Fruit fly (Drosophila melanogaster): ENCODE data around the gene amd.
A peak's percentile ranks its signal among the peaks of the same experiment; 100 is the strongest.

amd gene

DNA sequence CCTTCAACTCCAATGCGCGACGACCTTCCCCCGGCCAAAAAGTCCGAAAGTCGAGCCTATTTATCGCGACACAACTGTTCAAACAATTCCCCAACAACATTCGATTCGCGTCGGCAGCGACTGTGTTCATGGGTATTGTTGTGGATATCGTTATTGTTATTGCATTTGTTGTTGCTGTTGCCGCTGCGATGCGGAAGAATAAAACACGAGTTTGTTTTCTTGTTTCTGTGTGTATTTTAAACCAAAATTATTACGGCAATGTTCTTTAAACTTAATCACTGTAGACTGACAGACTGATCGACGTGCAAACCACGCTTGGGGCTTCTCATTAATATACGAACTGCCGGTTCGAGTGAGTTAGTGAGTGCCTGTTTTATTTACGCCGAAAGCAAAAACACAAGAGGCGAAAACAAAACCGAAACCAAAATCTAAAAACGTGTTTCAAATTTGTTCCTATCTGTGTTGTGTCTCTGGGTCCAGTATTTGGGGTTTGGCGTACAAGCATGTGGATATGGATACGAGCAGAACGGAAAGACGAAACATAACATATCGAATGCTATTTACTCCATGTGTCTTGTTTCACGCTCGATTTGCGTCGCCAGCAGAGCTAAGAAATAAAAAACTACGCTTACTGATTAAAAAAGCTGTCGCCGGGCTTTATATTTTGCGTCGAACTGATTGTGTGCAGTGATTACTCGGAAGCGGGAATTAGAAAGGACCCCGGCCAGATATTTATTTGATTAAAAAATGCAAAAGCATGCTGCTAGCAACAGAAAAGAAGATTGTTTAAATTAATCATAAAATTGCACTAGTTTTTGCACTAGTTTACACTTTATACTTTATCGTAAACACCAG, 49.8 kb downstream of the amd start (continued):
- TF ChIP-seq CG15073 (GFP tag; optimal IDR thresholded peaks at IDR 0.05) (peak; percentile 94), Hmx (GFP tag; optimal IDR thresholded peaks at IDR 0.05) (no peak), mirr (GFP tag; optimal IDR thresholded peaks at IDR 0.05) (peak; percentile 51), rib (GFP tag; IDR thresholded peaks at IDR 0.05) (0 out of 2 replicates have a peak, but pooled peaks have one; percentile 29), sens-2 (GFP tag; IDR thresholded peaks at IDR 0.05) (no peak), NC2α (GFP tag; optimal IDR thresholded peaks at IDR 0.05) (peak; percentile 4), CG10431 (GFP tag; optimal IDR thresholded peaks at IDR 0.05) (no peak), Sin3A (optimal IDR thresholded peaks at IDR 0.05) (no peak), Hr3 (GFP tag; optimal IDR thresholded peaks at IDR 0.05) (no peak), vvl (GFP tag; IDR thresholded peaks at IDR 0.05) (no peak), Eip74EF (GFP tag; optimal IDR thresholded peaks at IDR 0.05) (peak in 1 of 2 experiments; percentile 71), CG13894 (tag; optimal IDR thresholded peaks at IDR 0.05) (peak; percentile 2)

DNA sequence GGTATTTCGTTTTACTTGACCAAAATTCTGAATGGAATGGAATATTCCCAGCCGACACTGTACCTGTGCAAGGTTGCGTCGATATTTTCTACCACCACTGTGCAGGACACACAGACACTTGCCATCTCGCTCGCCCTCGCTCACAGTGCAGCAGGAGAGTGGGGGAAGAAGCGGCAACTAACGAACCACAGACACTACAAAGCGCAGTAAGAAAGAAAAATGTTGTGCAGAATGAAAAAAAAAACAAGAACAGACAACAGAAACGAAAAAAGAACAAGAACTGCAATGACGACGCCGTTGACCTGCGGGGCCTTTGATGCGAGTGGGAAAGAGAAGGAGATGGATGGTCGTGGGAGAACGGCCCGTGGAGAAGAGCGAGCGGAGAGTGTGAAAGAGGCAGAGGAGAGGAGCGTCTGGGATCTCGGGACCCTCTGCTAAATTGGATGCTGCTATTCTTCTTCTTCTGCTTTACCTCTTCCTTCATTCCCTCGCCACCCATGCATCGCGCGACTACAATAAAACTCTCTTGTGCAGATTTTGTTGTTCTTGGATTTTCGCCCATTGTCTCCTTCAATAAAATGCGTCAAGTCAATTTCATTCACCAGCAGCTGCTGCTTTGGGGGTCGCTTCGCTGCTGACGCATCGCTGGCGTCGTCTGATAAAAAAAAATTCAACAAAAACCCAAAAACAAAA, 51.5 kb downstream of the amd start:
- TF ChIP-seq CG7839 (tag; optimal IDR thresholded peaks at IDR 0.05) (no peak), CG14050 (GFP tag; IDR thresholded peaks at IDR 0.05) (no peak), CG15479 (GFP tag; optimal IDR thresholded peaks at IDR 0.05) (peak; percentile 89), prd (optimal IDR thresholded peaks at IDR 0.05) (no peak), prd (GFP tag; IDR thresholded peaks at IDR 0.05) (no peak), CG11398 (GFP tag; optimal IDR thresholded peaks at IDR 0.05) (no peak), Optix (GFP tag; IDR thresholded peaks at IDR 0.05) (no peak), CG6683 (GFP tag; optimal IDR thresholded peaks at IDR 0.05) (no peak), Dp (GFP tag; optimal IDR thresholded peaks at IDR 0.05) (no peak), Opbp (GFP tag; IDR thresholded peaks at IDR 0.05; ENCODE audit: partially characterized antibody) (no peak), D (optimal IDR thresholded peaks at IDR 0.05) (peak; percentile 64), D (GFP tag; optimal IDR thresholded peaks at IDR 0.05) (no peak), HmgD (GFP tag; optimal IDR thresholded peaks at IDR 0.05) (no peak), CG32772 (GFP tag; IDR thresholded peaks at IDR 0.05) (no peak), Sox100B (GFP tag; optimal IDR thresholded peaks at IDR 0.05) (no peak), Max (GFP tag; optimal IDR thresholded peaks at IDR 0.05) (no peak), zfh2 (GFP tag; optimal IDR thresholded peaks at IDR 0.05) (no peak), sqz (GFP tag; optimal IDR thresholded peaks at IDR 0.05) (peak; percentile 37), E2f1 (GFP tag; IDR thresholded peaks at IDR 0.05) (no peak), chinmo (GFP tag; IDR thresholded peaks at IDR 0.05; ENCODE audit: partially characterized antibody) (no peak), CG15696 (tag; optimal IDR thresholded peaks at IDR 0.05) (no peak), Atf6 (GFP tag; IDR thresholded peaks at IDR 0.05) (no peak), da (GFP tag; optimal IDR thresholded peaks at IDR 0.05) (no peak), zen2 (GFP tag; IDR thresholded peaks at IDR 0.05; ENCODE audit: partially characterized antibody) (no peak), Atf-2 (GFP tag; optimal IDR thresholded peaks at IDR 0.05) (no peak), CG3065 (GFP tag; optimal IDR thresholded peaks at IDR 0.05) (no peak), pan (optimal IDR thresholded peaks at IDR 0.05) (no peak), pan (GFP tag; optimal IDR thresholded peaks at IDR 0.05 in 1 of 2, IDR thresholded peaks at IDR 0.05 in 1 of 2) (no peak), tna (GFP tag; IDR thresholded peaks at IDR 0.05; ENCODE audit: partially characterized antibody) (no peak), CG32767 (GFP tag; IDR thresholded peaks at IDR 0.05) (no peak), sob (GFP tag; IDR thresholded peaks at IDR 0.05) (no peak), sna (GFP tag; IDR thresholded peaks at IDR 0.05; ENCODE audit: partially characterized antibody) (no peak), peb (GFP tag; IDR thresholded peaks at IDR 0.05) (no peak), CG17359 (tag; optimal IDR thresholded peaks at IDR 0.05) (peak; percentile 70), Sry-β (GFP tag; optimal IDR thresholded peaks at IDR 0.05) (no peak), ems (GFP tag; optimal IDR thresholded peaks at IDR 0.05) (no peak), Ravus (GFP tag; IDR thresholded peaks at IDR 0.05) (no peak)
